Worm (Caenorhabditis elegans) whole organism, late embryonic: ENCODE data around the gene T23F2.5.

Experiments used
- C38D4.7 ChIP-seq: fragments of 200-800 bp; sonication (Bioruptor generic); optimal IDR thresholded peaks from 2 replicates; lab custom pipeline; 2018; ENCODE audit warnings: mild to moderate bottlenecking, missing genetic modification characterization, moderate library complexity, missing compliant biosample characterization
- K02D7.2 ChIP-seq: sonication (generic microtip); optimal IDR thresholded peaks from 2 replicates; lab custom pipeline; 2017; ENCODE audit warnings: mild to moderate bottlenecking, missing genetic modification characterization, missing compliant biosample characterization
- Y22D7AL.16 ChIP-seq: sonication (generic microtip); optimal IDR thresholded peaks from 2 replicates; lab custom pipeline; 2016; ENCODE audit warnings: missing genetic modification characterization, missing compliant biosample characterization
- ceh-14 ChIP-seq: sonication (generic microtip); optimal IDR thresholded peaks from 2 replicates; lab custom pipeline; 2016; ENCODE audit warnings: missing genotype, missing genetic modification characterization, missing compliant biosample characterization
- ceh-18 ChIP-seq: sonication (generic microtip); optimal IDR thresholded peaks from 2 replicates; lab custom pipeline; 2016; ENCODE audit warnings: missing genetic modification characterization, missing compliant biosample characterization
- ceh-2 ChIP-seq: sonication (generic microtip); optimal IDR thresholded peaks from 2 replicates; lab custom pipeline; 2016; ENCODE audit warnings: missing genotype, missing genetic modification characterization, missing compliant biosample characterization
- ceh-24 ChIP-seq: sonication (generic microtip); optimal IDR thresholded peaks from 2 replicates; lab custom pipeline; 2016; ENCODE audit warnings: mild to moderate bottlenecking, missing genetic modification characterization, missing compliant biosample characterization
- ceh-30 ChIP-seq: fragments of 150-350 bp; optimal IDR thresholded peaks from 2 replicates; lab custom pipeline; 2014; ENCODE audit warnings: missing biosample characterization, missing genetic modification characterization
- ceh-31 ChIP-seq: sonication (generic microtip); optimal IDR thresholded peaks from 2 replicates; lab custom pipeline; 2016; ENCODE audit warnings: missing genetic modification characterization, missing compliant biosample characterization
- ceh-34 ChIP-seq: sonication (generic microtip); optimal IDR thresholded peaks from 2 replicates; lab custom pipeline; 2016; ENCODE audit warnings: mild to moderate bottlenecking, missing genetic modification characterization, missing compliant biosample characterization
- ceh-6 ChIP-seq: fragments of 200-800 bp; sonication (Bioruptor generic); optimal IDR thresholded peaks from 2 replicates; lab custom pipeline; 2018; ENCODE audit warnings: mild to moderate bottlenecking, missing genetic modification characterization, missing compliant biosample characterization
- ceh-9 ChIP-seq: sonication (generic microtip); optimal IDR thresholded peaks from 2 replicates; lab custom pipeline; 2016; ENCODE audit warnings: mild to moderate bottlenecking, missing genetic modification characterization, inconsistent platforms, missing compliant biosample characterization
- che-1 ChIP-seq: sonication (generic microtip); optimal IDR thresholded peaks from 2 replicates; lab custom pipeline; 2016; ENCODE audit warnings: mild to moderate bottlenecking, missing genetic modification characterization, missing compliant biosample characterization
- elt-4 ChIP-seq: sonication (generic microtip); optimal IDR thresholded peaks from 2 replicates; lab custom pipeline; 2016; ENCODE audit warnings: missing genetic modification characterization, missing compliant biosample characterization
- ets-4 ChIP-seq: sonication (generic microtip); optimal IDR thresholded peaks from 2 replicates; lab custom pipeline; 2016; ENCODE audit warnings: missing genetic modification characterization, missing compliant biosample characterization
- fax-1 ChIP-seq: sonication (generic microtip); optimal IDR thresholded peaks from 2 replicates; lab custom pipeline; 2016; ENCODE audit warnings: missing genotype, missing genetic modification characterization, missing compliant biosample characterization
- fkh-10 ChIP-seq: fragments of 150-350 bp; optimal IDR thresholded peaks from 2 replicates; lab custom pipeline; 2014; ENCODE audit warnings: missing biosample characterization, missing genetic modification reagents, missing genetic modification characterization
- hlh-13 ChIP-seq: fragments of 200-800 bp; sonication (Bioruptor generic); optimal IDR thresholded peaks from 2 replicates; lab custom pipeline; 2018; ENCODE audit warnings: mild to moderate bottlenecking, missing genetic modification characterization, missing compliant biosample characterization
- hlh-6 ChIP-seq: sonication (generic microtip); optimal IDR thresholded peaks from 2 replicates; lab custom pipeline; 2016; ENCODE audit warnings: missing genotype, missing genetic modification characterization, missing compliant biosample characterization
- hlh-8 ChIP-seq: sonication (generic microtip); optimal IDR thresholded peaks from 2 replicates; lab custom pipeline; 2016; ENCODE audit warnings: missing genotype, missing genetic modification characterization, missing compliant biosample characterization
- lim-6 ChIP-seq: sonication (generic microtip); optimal IDR thresholded peaks from 2 replicates; lab custom pipeline; 2016; ENCODE audit warnings: missing genetic modification characterization, missing compliant biosample characterization
- mec-3 ChIP-seq: sonication (generic microtip); optimal IDR thresholded peaks from 2 replicates; lab custom pipeline; 2016; ENCODE audit warnings: borderline replicate concordance, missing genetic modification characterization, missing compliant biosample characterization
- nfya-1 ChIP-seq: sonication (generic microtip); optimal IDR thresholded peaks from 2 replicates; lab custom pipeline; 2017; ENCODE audit warnings: missing genetic modification characterization, mild to moderate bottlenecking, missing compliant biosample characterization, antibody characterized with exemption, moderate library complexity
- npax-4 ChIP-seq: sonication (generic microtip); optimal IDR thresholded peaks from 2 replicates; lab custom pipeline; 2016; ENCODE audit warnings: missing genetic modification characterization, missing compliant biosample characterization
- pax-1 ChIP-seq: fragments of 150-350 bp; optimal IDR thresholded peaks from 2 replicates; lab custom pipeline; 2014; ENCODE audit warnings: missing biosample characterization, missing genetic modification characterization
- pha-2 ChIP-seq: sonication (generic microtip); optimal IDR thresholded peaks from 2 replicates; lab custom pipeline; 2017; ENCODE audit warnings: mild to moderate bottlenecking, missing genetic modification characterization, missing compliant biosample characterization
- pros-1 ChIP-seq: fragments of 150-350 bp; optimal IDR thresholded peaks from 2 replicates; lab custom pipeline; 2014; ENCODE audit warnings: missing biosample characterization, missing genetic modification reagents, missing genetic modification characterization
- ref-2 ChIP-seq: sonication (generic microtip); optimal IDR thresholded peaks from 2 replicates; lab custom pipeline; 2016; ENCODE audit warnings: missing genetic modification characterization, missing compliant biosample characterization
- rnt-1 ChIP-seq: sonication (generic microtip); optimal IDR thresholded peaks from 2 replicates; lab custom pipeline; 2016; ENCODE audit warnings: missing genetic modification characterization, missing compliant biosample characterization
- sdc-2 ChIP-seq: sonication (generic microtip); optimal IDR thresholded peaks from 2 replicates; lab custom pipeline; 2016; ENCODE audit warnings: missing genotype, missing genetic modification characterization, missing compliant biosample characterization
- sox-2 ChIP-seq: fragments of 200-800 bp; sonication (Bioruptor generic); IDR thresholded peaks from 2 replicates; pipeline ENCODE4 v1.3.6; 2022; ENCODE audit warnings: missing genetic modification reagents, missing genetic modification characterization, missing compliant biosample characterization
- sox-4 ChIP-seq: sonication (generic microtip); optimal IDR thresholded peaks from 2 replicates; lab custom pipeline; 2017; ENCODE audit warnings: mild to moderate bottlenecking, missing genetic modification characterization, inconsistent platforms, missing compliant biosample characterization
- tbx-2 ChIP-seq: sonication (generic microtip); optimal IDR thresholded peaks from 2 replicates; lab custom pipeline; 2016; ENCODE audit warnings: missing genetic modification characterization, missing compliant biosample characterization
- ttx-3 ChIP-seq: sonication (generic microtip); optimal IDR thresholded peaks from 2 replicates; lab custom pipeline; 2016; ENCODE audit warnings: missing genetic modification reagents, missing genetic modification characterization, missing compliant biosample characterization
- zip-5 ChIP-seq: sonication (generic microtip); optimal IDR thresholded peaks from 2 replicates; lab custom pipeline; 2016; ENCODE audit warnings: missing genetic modification characterization, missing compliant biosample characterization

T23F2.5 gene

ce11 chrX:5505148-5505547, 11.8 kb downstream of the T23F2.5 start, which contains the start of gene T23F2.2:
Gene T23F2.2, minus strand, starts transcription at chrX:5505248.
- TF ChIP-seq lim-6 (tag; lab: Kevin White, UChicago) = no peak
- no peak for TF ChIP-seq npax-4
- no peak for TF ChIP-seq ceh-31
- TF ChIP-seq zip-5 (tag; lab: Kevin White, UChicago) = no peak
- no peak for TF ChIP-seq ceh-24

- TF ChIP-seq Y22D7AL.16 = no peak
- TF ChIP-seq tbx-2 = no peak
- no peak for TF ChIP-seq fkh-10 (GFP tag; lab: Kevin White, UChicago)
Observed at ce11 chrX:5492820-5493382, 24.1 kb downstream of the T23F2.5 start, which contains the start of the genes bus-8A and bus-8B. Gene bus-8A, plus strand, starts transcription at chrX:5492915. Gene bus-8B, plus strand, starts transcription at chrX:5493332.

ce11 chrX:5489538-5489937, 27.4 kb downstream of the T23F2.5 start, which contains the start of gene F55D1.1:
Gene F55D1.1, plus strand, starts transcription at chrX:5489838.
- TF ChIP-seq ceh-24 (no peak), ceh-30 (tag; lab: Kevin White, UChicago) (no peak), ceh-18 (no peak), Y22D7AL.16 (no peak)

- TF ChIP-seq lim-6 (tag; lab: Kevin White, UChicago) (no peak), zip-5 (tag; lab: Kevin White, UChicago) (no peak), sox-4 (tag; lab: Kevin White, UChicago) (no peak), nfya-1 (tag; lab: Kevin White, UChicago) (no peak), ttx-3 (no peak), hlh-13 (GFP tag; lab: Kevin White, UChicago) (no peak), sox-2 (GFP tag; lab: Robert Waterston, UW) (no peak), K02D7.2 (tag; lab: Kevin White, UChicago) (no peak), ceh-34 (no peak), ets-4 (tag; lab: Kevin White, UChicago) (no peak), hlh-8 (tag; lab: Kevin White, UChicago) (no peak), elt-4 (tag; lab: Kevin White, UChicago) (no peak), sdc-2 (tag; lab: Kevin White, UChicago) (no peak), pax-1 (tag; lab: Kevin White, UChicago) (no peak), fax-1 (no peak), rnt-1 (tag; lab: Kevin White, UChicago) (no peak)
Observed at ce11 chrX:5488867-5489266, 28.1 kb downstream of the T23F2.5 start.

- TF ChIP-seq ceh-6 = no peak
- TF ChIP-seq zip-5 (tag; lab: Kevin White, UChicago) = no peak
- no peak for TF ChIP-seq Y22D7AL.16
- TF ChIP-seq rnt-1 (tag; lab: Kevin White, UChicago) = no peak
- no peak for TF ChIP-seq mec-3 (tag; lab: Kevin White, UChicago)
- TF ChIP-seq hlh-6 = no peak
- no peak for TF ChIP-seq pha-2 (tag; lab: Kevin White, UChicago)
- no peak for TF ChIP-seq ceh-9 (tag; lab: Kevin White, UChicago)
- no peak for TF ChIP-seq pros-1 (tag; lab: Kevin White, UChicago)
- TF ChIP-seq sox-2 (GFP tag; lab: Robert Waterston, UW) = no peak
- no peak for TF ChIP-seq ceh-31
- TF ChIP-seq ceh-34 = no peak
- no peak for TF ChIP-seq che-1 (tag; lab: Kevin White, UChicago)
- no peak for TF ChIP-seq ceh-14 (tag; lab: Kevin White, UChicago)
- TF ChIP-seq sox-4 (tag; lab: Kevin White, UChicago) = no peak
- TF ChIP-seq ceh-2 = no peak
- no peak for TF ChIP-seq ref-2
- no peak for TF ChIP-seq C38D4.7 (GFP tag; lab: Kevin White, UChicago)
Observed at ce11 chrX:5485931-5486537, 30.9 kb downstream of the T23F2.5 start, which contains the start of gene C25F6.1. Gene C25F6.1, plus strand, starts transcription at chrX:5486487.
